Worm (Caenorhabditis elegans) whole organism, L1 larva: ENCODE measurements around the gene W08E12.4.

Experiments
- Y116A8C.19 ChIP-seq: sonication (generic microtip); optimal IDR thresholded peaks from 2 replicates; lab custom pipeline; 2016; ENCODE audit warnings: missing compliant biosample characterization, missing genetic modification characterization, borderline replicate concordance
- aly-2 ChIP-seq: fragments of 150-350 bp; optimal IDR thresholded peaks from 2 replicates; lab custom pipeline; 2014; ENCODE audit warnings: missing biosample characterization, missing genetic modification characterization
- fos-1 ChIP-seq: fragments of 150-350 bp; optimal IDR thresholded peaks from 2 replicates; lab custom pipeline; 2014; ENCODE audit warnings: missing biosample characterization, missing genetic modification characterization
- isw-1 ChIP-seq: fragments of 200-800 bp; sonication (Bioruptor generic); IDR thresholded peaks from 2 replicates; pipeline ENCODE4 v1.3.6; 2022; ENCODE audit warnings: missing genetic modification characterization, missing compliant biosample characterization
- lin-15B ChIP-seq: fragments of 150-350 bp; sonication (generic microtip); optimal IDR thresholded peaks from 3 replicates; lab custom pipeline; 2014; ENCODE audit warnings: missing biosample characterization, missing genetic modification characterization
- mdl-1 ChIP-seq, 2 experiments: fragments of 150-350 bp; optimal IDR thresholded peaks; 2 replicates each; lab custom pipeline; 2014 to 2017; ENCODE audit warnings: missing biosample characterization in 2 of 2, missing genetic modification characterization in 2 of 2, inconsistent platforms in 1 of 2
- mep-1 ChIP-seq: fragments of 150-350 bp; optimal IDR thresholded peaks from 2 replicates; lab custom pipeline; 2014; ENCODE audit warnings: missing biosample characterization, missing genetic modification characterization
- nhr-20 ChIP-seq: sonication (generic microtip); optimal IDR thresholded peaks from 2 replicates; lab custom pipeline; 2016; ENCODE audit warnings: mild to moderate bottlenecking, missing genetic modification characterization, missing compliant biosample characterization
- nhr-77 ChIP-seq: fragments of 150-350 bp; optimal IDR thresholded peaks from 2 replicates; lab custom pipeline; 2014; ENCODE audit warnings: missing biosample characterization, missing genetic modification characterization
- rnt-1 ChIP-seq: sonication (generic microtip); optimal IDR thresholded peaks from 2 replicates; lab custom pipeline; 2016; ENCODE audit warnings: mild to moderate bottlenecking, missing genetic modification characterization, moderate library complexity, missing compliant biosample characterization
- unc-62 ChIP-seq: fragments of 150-350 bp; optimal IDR thresholded peaks from 2 replicates; lab custom pipeline; 2014; ENCODE audit warnings: missing biosample characterization, missing genetic modification reagents, missing genetic modification characterization
- zag-1 ChIP-seq: fragments of 150-350 bp; optimal IDR thresholded peaks from 2 replicates; lab custom pipeline; 2014; ENCODE audit warnings: missing biosample characterization, missing genetic modification characterization
- ztf-11 ChIP-seq, 2 experiments: sonication (generic microtip); optimal IDR thresholded peaks; 2 replicates each; lab custom pipeline; 2016 to 2017; ENCODE audit warnings: missing genetic modification characterization in 2 of 2, missing biosample characterization in 1 of 2, missing compliant biosample characterization in 1 of 2

ce11 chrIV:3273295-3273694 lies 28.9 kb upstream of the W08E12.4 start, which contains the start of gene T26C12.3:
- no peak for TF ChIP-seq nhr-20 (tag; lab: Kevin White, UChicago)
- no peak for TF ChIP-seq lin-15B (tag; lab: Kevin White, UChicago)
- TF ChIP-seq aly-2 (tag; lab: Kevin White, UChicago): no peak
- TF ChIP-seq ztf-11 (tag; optimal IDR thresholded peaks at IDR 0.05; lab: Kevin White, UChicago): no peak
- no peak for TF ChIP-seq unc-62 (GFP tag; lab: Kevin White, UChicago)
- TF ChIP-seq mdl-1 (tag; optimal IDR thresholded peaks at IDR 0.05; lab: Kevin White, UChicago): no peak
- no peak for TF ChIP-seq nhr-77 (tag; lab: Kevin White, UChicago)
- no peak for TF ChIP-seq fos-1 (tag; lab: Kevin White, UChicago)
- no peak for TF ChIP-seq mep-1
- TF ChIP-seq rnt-1 (tag; lab: Kevin White, UChicago): no peak
- no peak for TF ChIP-seq zag-1
- TF ChIP-seq Y116A8C.19 (tag; lab: Kevin White, UChicago): no peak
- TF ChIP-seq isw-1: no peak
